Worm (Caenorhabditis elegans): Measurements from ENCODE around the gene nhr-48.

The nhr-48 gene

DNA sequence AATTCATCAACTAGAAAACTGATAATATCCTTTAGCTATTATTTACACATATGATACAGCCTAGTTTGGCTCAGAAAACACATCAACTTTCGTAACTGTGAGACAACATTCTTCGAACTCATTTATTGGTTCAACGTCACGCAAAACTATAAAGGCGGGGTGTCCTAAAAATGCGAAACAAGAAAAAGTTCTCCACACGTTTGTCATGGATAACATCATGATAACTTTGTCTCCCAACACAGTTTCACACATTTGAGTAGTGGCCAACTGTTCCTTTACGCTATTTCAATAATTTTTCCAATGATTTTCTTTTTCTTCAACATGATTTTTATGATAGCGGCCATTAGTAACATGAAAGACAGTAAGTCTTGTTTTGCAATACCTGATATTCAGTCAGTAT lies 38.7 kb downstream of the nhr-48 start, which contains the start of gene srxa-9:
Gene srxa-9 (plus strand): TSS at position 301 of the 400 bp plus-strand sequence.
- TF ChIP-seq nfya-1 (tag; optimal IDR thresholded peaks at IDR 0.05) (no peak), tbx-7 (tag; optimal IDR thresholded peaks at IDR 0.05) (no peak), unc-42 (tag; optimal IDR thresholded peaks at IDR 0.05) (no peak), ttx-3 (tag; optimal IDR thresholded peaks at IDR 0.05) (no peak)

- TF ChIP-seq che-1 (tag; optimal IDR thresholded peaks at IDR 0.05) (no peak), unc-55 (GFP tag; optimal IDR thresholded peaks at IDR 0.05) (no peak), hlh-13 (GFP tag; optimal IDR thresholded peaks at IDR 0.05) (no peak), ztf-16 (tag; optimal IDR thresholded peaks at IDR 0.05) (no peak), pha-2 (tag; optimal IDR thresholded peaks at IDR 0.05) (no peak), ceh-22 (tag; optimal IDR thresholded peaks at IDR 0.05) (no peak)
Observed at ce11 chrX:15747814-15748213, 39.8 kb downstream of the nhr-48 start.

DNA sequence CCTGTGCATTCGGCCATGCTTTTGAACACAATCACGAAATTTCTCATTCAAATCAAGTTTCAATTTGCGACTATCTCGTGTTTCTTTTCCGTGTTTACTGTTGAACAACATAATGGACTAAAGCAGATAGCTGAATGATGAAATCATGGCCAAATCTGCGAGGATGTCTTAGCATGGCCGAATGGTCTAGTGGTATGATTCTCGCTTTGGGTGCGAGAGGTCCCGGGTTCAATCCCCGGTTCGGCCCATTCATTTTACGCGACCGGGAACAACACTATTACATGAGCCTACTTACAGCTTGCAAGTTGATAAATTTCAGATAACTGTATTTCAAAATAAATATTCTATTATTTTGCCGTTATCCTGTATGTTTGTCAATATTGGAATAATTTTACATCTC lies 43.2 kb downstream of the nhr-48 start:
- TF ChIP-seq pros-1 (tag; optimal IDR thresholded peaks at IDR 0.05): no peak
- no peak for TF ChIP-seq nfya-1 (tag; optimal IDR thresholded peaks at IDR 0.05)
- TF ChIP-seq fax-1 (tag; optimal IDR thresholded peaks at IDR 0.05): no peak
- TF ChIP-seq K02D7.2 (tag; optimal IDR thresholded peaks at IDR 0.05): no peak
- TF ChIP-seq ceh-6 (GFP tag; optimal IDR thresholded peaks at IDR 0.05): no peak
- no peak for TF ChIP-seq ceh-9 (tag; optimal IDR thresholded peaks at IDR 0.05)
- TF ChIP-seq elt-4 (tag; optimal IDR thresholded peaks at IDR 0.05): no peak
- no peak for TF ChIP-seq ceh-31 (tag; optimal IDR thresholded peaks at IDR 0.05)
- TF ChIP-seq T23F11.4 (GFP tag; optimal IDR thresholded peaks at IDR 0.05): no peak
- no peak for TF ChIP-seq hlh-6 (tag; optimal IDR thresholded peaks at IDR 0.05)
- TF ChIP-seq pax-1 (tag; optimal IDR thresholded peaks at IDR 0.05): no peak

ce11 chrX:15757169-15757568 lies 49.2 kb downstream of the nhr-48 start, which contains the start of gene wrt-4:
Gene wrt-4, minus strand, starts transcription at chrX:15757269.
- no peak for TF ChIP-seq ceh-34 (tag; optimal IDR thresholded peaks at IDR 0.05)
- no peak for TF ChIP-seq ztf-16 (tag; optimal IDR thresholded peaks at IDR 0.05)
- no peak for TF ChIP-seq lin-11 (tag; optimal IDR thresholded peaks at IDR 0.05)
- no peak for TF ChIP-seq ama-1 (optimal IDR thresholded peaks at IDR 0.05)
- no peak for TF ChIP-seq pqm-1 (tag; optimal IDR thresholded peaks at IDR 0.05)
- TF ChIP-seq K09A11.1 (tag; optimal IDR thresholded peaks at IDR 0.05; ENCODE audit: insufficient read depth): no peak
- TF ChIP-seq sdc-2 (tag; optimal IDR thresholded peaks at IDR 0.05): no peak

ce11 chrX:15759222-15759621 lies 51.2 kb downstream of the nhr-48 start:
- TF ChIP-seq pha-4 (tag; optimal IDR thresholded peaks at IDR 0.05) (no peak), ceh-31 (tag; optimal IDR thresholded peaks at IDR 0.05) (no peak), lim-6 (tag; optimal IDR thresholded peaks at IDR 0.05) (no peak), C08G9.2 (tag; optimal IDR thresholded peaks at IDR 0.05) (no peak), ceh-48 (tag; optimal IDR thresholded peaks at IDR 0.05) (no peak), fax-1 (tag; optimal IDR thresholded peaks at IDR 0.05) (no peak), ceh-2 (tag; optimal IDR thresholded peaks at IDR 0.05) (no peak), K09A11.1 (tag; optimal IDR thresholded peaks at IDR 0.05; ENCODE audit: insufficient read depth) (no peak), ceh-34 (tag; optimal IDR thresholded peaks at IDR 0.05) (no peak), eyg-1 (tag; optimal IDR thresholded peaks at IDR 0.05) (no peak), nhr-11 (tag; optimal IDR thresholded peaks at IDR 0.05) (no peak), ceh-6 (GFP tag; optimal IDR thresholded peaks at IDR 0.05) (no peak), Y22D7AL.16 (tag; optimal IDR thresholded peaks at IDR 0.05) (no peak), ceh-19 (GFP tag; optimal IDR thresholded peaks at IDR 0.05) (no peak)

Measured in whole organism, late embryonic.